Fruit fly (Drosophila melanogaster) whole organism, embryonic: Measurements from ENCODE around the gene CG31245.
A peak's percentile ranks its signal among the peaks of the same experiment; 100 is the strongest.

ENCODE experiments used
- CG1024 ChIP-seq: fragments of 200-800 bp; sonication (Bioruptor generic); IDR thresholded peaks from 2 replicates; pipeline ENCODE4 v1.3.6; 2022; ENCODE audit warnings: missing biosample characterization, missing genetic modification characterization
- CG11696 ChIP-seq: fragments of 200-800 bp; sonication (Bioruptor generic); IDR thresholded peaks from 2 replicates; pipeline ENCODE4 v1.3.6; 2022; ENCODE audit warnings: missing biosample characterization, missing genetic modification characterization
- CG12236 ChIP-seq: fragments of 200-800 bp; sonication (Bioruptor generic); optimal IDR thresholded peaks from 2 replicates; lab custom pipeline; 2016; ENCODE audit warnings: missing biosample characterization, missing genetic modification characterization
- CG12744 ChIP-seq: fragments of 200-800 bp; sonication (Bioruptor generic); optimal IDR thresholded peaks from 2 replicates; lab custom pipeline; 2016; ENCODE audit warnings: missing biosample characterization, missing genetic modification characterization
- CG12769 ChIP-seq: fragments of 200-800 bp; sonication (Bioruptor generic); optimal IDR thresholded peaks from 2 replicates; lab custom pipeline; 2019; ENCODE audit warnings: missing biosample characterization, mild to moderate bottlenecking, missing genetic modification characterization, moderate library complexity
- CG13296 ChIP-seq: fragments of 200-800 bp; sonication (Bioruptor generic); optimal IDR thresholded peaks from 3 replicates; lab custom pipeline; 2018; ENCODE audit warnings: missing biosample characterization, mild to moderate bottlenecking, missing genetic modification characterization
- CG13624 ChIP-seq: fragments of 200-800 bp; sonication (Bioruptor generic); optimal IDR thresholded peaks from 2 replicates; lab custom pipeline; 2016; ENCODE audit warnings: missing biosample characterization, missing genetic modification characterization
- CG14441 ChIP-seq: fragments of 200-800 bp; sonication (Bioruptor generic); IDR thresholded peaks from 2 replicates; pipeline ENCODE4 v1.3.6; 2022; ENCODE audit warnings: missing biosample characterization, missing genetic modification characterization
- CG1529 ChIP-seq: fragments of 200-800 bp; sonication (Bioruptor generic); optimal IDR thresholded peaks from 3 replicates; lab custom pipeline; 2018; ENCODE audit warnings: missing biosample characterization, missing genetic modification characterization
- CG15479 ChIP-seq: fragments of 200-800 bp; sonication (Bioruptor generic); optimal IDR thresholded peaks from 3 replicates; lab custom pipeline; 2019; ENCODE audit warnings: missing biosample characterization, mild to moderate bottlenecking, missing genetic modification characterization, moderate library complexity
- CG18262 ChIP-seq: fragments of 200-800 bp; optimal IDR thresholded peaks from 3 replicates; lab custom pipeline; 2019; ENCODE audit warnings: missing biosample characterization, mild to moderate bottlenecking, missing genetic modification characterization, moderate library complexity
- CG2129 ChIP-seq: fragments of 200-800 bp; sonication (Bioruptor generic); IDR thresholded peaks from 2 replicates; pipeline ENCODE4 v1.3.6; 2022; ENCODE audit warnings: missing biosample characterization, missing genetic modification characterization; ENCODE audit not compliant: partially characterized antibody
- CG2199 ChIP-seq: fragments of 200-800 bp; sonication (Bioruptor generic); IDR thresholded peaks from 3 replicates; pipeline ENCODE4 v1.3.6; 2022; ENCODE audit warnings: missing biosample characterization, missing genetic modification characterization
- CG31365 ChIP-seq: fragments of 200-800 bp; sonication (Bioruptor generic); optimal IDR thresholded peaks from 2 replicates; lab custom pipeline; 2018; ENCODE audit warnings: missing biosample characterization, mild to moderate bottlenecking, missing genetic modification characterization
- CG4424 ChIP-seq: fragments of 200-800 bp; sonication (Bioruptor generic); optimal IDR thresholded peaks from 3 replicates; lab custom pipeline; 2016; ENCODE audit warnings: missing biosample characterization, missing genetic modification characterization
- CG6683 ChIP-seq: fragments of 200-800 bp; sonication (Bioruptor generic); optimal IDR thresholded peaks from 2 replicates; lab custom pipeline; 2017; ENCODE audit warnings: missing biosample characterization, mild to moderate bottlenecking, missing genetic modification characterization, missing genetic modification reagents
- CG7745 ChIP-seq: fragments of 200-800 bp; sonication (Bioruptor generic); optimal IDR thresholded peaks from 2 replicates; lab custom pipeline; 2018; ENCODE audit warnings: missing biosample characterization, mild to moderate bottlenecking, missing genetic modification characterization, moderate library complexity
- CG8290 ChIP-seq, 3 experiments: fragments of 200-800 bp; sonication (Bioruptor generic); optimal IDR thresholded peaks; 2 replicates each; lab custom pipeline; 2016 to 2019; ENCODE audit warnings: missing biosample characterization in 3 of 3, missing genetic modification characterization in 3 of 3, mild to moderate bottlenecking in 2 of 3, moderate library complexity in 1 of 3
- CG8765 ChIP-seq: fragments of 200-800 bp; sonication (Bioruptor generic); IDR thresholded peaks from 2 replicates; pipeline ENCODE4 v1.3.6; 2022; ENCODE audit warnings: missing biosample characterization, missing genetic modification characterization
- CG9817 ChIP-seq: fragments of 200-800 bp; sonication (Bioruptor generic); optimal IDR thresholded peaks from 2 replicates; lab custom pipeline; 2018; ENCODE audit warnings: missing biosample characterization, mild to moderate bottlenecking, missing genetic modification characterization, moderate library complexity
- Dbx ChIP-seq: fragments of 200-800 bp; sonication (Bioruptor generic); IDR thresholded peaks from 3 replicates; pipeline ENCODE4 v1.3.6; 2022; ENCODE audit warnings: missing biosample characterization, missing genetic modification characterization
- Dip3 ChIP-seq: fragments of 200-800 bp; sonication (Bioruptor generic); optimal IDR thresholded peaks from 3 replicates; lab custom pipeline; 2016; ENCODE audit warnings: missing biosample characterization, missing genetic modification characterization
- E2f2 ChIP-seq: fragments of 200-800 bp; sonication (Bioruptor generic); IDR thresholded peaks from 2 replicates; pipeline ENCODE4 v1.3.6; 2022; ENCODE audit warnings: missing biosample characterization, missing genetic modification characterization
- Fer1 ChIP-seq: fragments of 200-800 bp; sonication (Bioruptor generic); optimal IDR thresholded peaks from 2 replicates; lab custom pipeline; 2017; ENCODE audit warnings: missing biosample characterization, mild to moderate bottlenecking, missing genetic modification characterization
- Gug ChIP-seq: fragments of 200-800 bp; sonication (Bioruptor generic); IDR thresholded peaks from 4 replicates; pipeline ENCODE4 v1.3.6; 2022; ENCODE audit warnings: missing biosample characterization, missing genetic modification characterization
- HmgD ChIP-seq: fragments of 200-800 bp; sonication (Bioruptor generic); optimal IDR thresholded peaks from 3 replicates; lab custom pipeline; 2016; ENCODE audit warnings: missing biosample characterization, missing genetic modification characterization
- Lim3 ChIP-seq: fragments of 200-800 bp; sonication (Bioruptor generic); IDR thresholded peaks from 2 replicates; pipeline ENCODE4 v1.3.6; 2022; ENCODE audit warnings: missing biosample characterization, missing genetic modification characterization
- Mad ChIP-seq: fragments of 200-800 bp; sonication (Bioruptor generic); optimal IDR thresholded peaks from 2 replicates; lab custom pipeline; 2016; ENCODE audit warnings: missing biosample characterization, missing genetic modification characterization
- Med ChIP-seq: fragments of 200-800 bp; sonication (Bioruptor generic); peaks from one replicate; lab custom pipeline; 2016; ENCODE audit warnings: missing biosample characterization, missing genetic modification characterization, mild to moderate bottlenecking, inconsistent platforms, moderate library complexity
- NC2β ChIP-seq: fragments of 200-800 bp; sonication (Bioruptor generic); optimal IDR thresholded peaks from 2 replicates; lab custom pipeline; 2016; ENCODE audit warnings: missing biosample characterization, missing genetic modification characterization
- Neu2 ChIP-seq: fragments of 200-800 bp; sonication (Bioruptor generic); optimal IDR thresholded peaks from 3 replicates; lab custom pipeline; 2016; ENCODE audit warnings: missing biosample characterization, missing genetic modification characterization, borderline replicate concordance
- Nf-YC ChIP-seq: fragments of 200-800 bp; optimal IDR thresholded peaks from 3 replicates; lab custom pipeline; 2019; ENCODE audit warnings: missing biosample characterization, mild to moderate bottlenecking, missing genetic modification characterization, moderate library complexity
- Poxn ChIP-seq: fragments of 200-800 bp; sonication (Bioruptor generic); IDR thresholded peaks from 2 replicates; pipeline ENCODE4 v1.3.6; 2022; ENCODE audit warnings: missing biosample characterization, missing genetic modification characterization
- aop ChIP-seq: fragments of 200-800 bp; sonication (Bioruptor generic); IDR thresholded peaks from 2 replicates; pipeline ENCODE4 v1.3.6; 2022; ENCODE audit warnings: missing biosample characterization, missing genetic modification characterization
- cas ChIP-seq: fragments of 200-800 bp; sonication (Bioruptor generic); IDR thresholded peaks from 2 replicates; pipeline ENCODE4 v1.3.6; 2022; ENCODE audit warnings: missing biosample characterization, missing genetic modification characterization
- cg ChIP-seq: fragments of 200-800 bp; sonication (Bioruptor generic); optimal IDR thresholded peaks from 3 replicates; lab custom pipeline; 2019; ENCODE audit warnings: missing biosample characterization, mild to moderate bottlenecking, missing genetic modification characterization, moderate library complexity
- fd64A ChIP-seq: fragments of 200-800 bp; sonication (Bioruptor generic); optimal IDR thresholded peaks from 3 replicates; lab custom pipeline; 2018; ENCODE audit warnings: missing biosample characterization, mild to moderate bottlenecking, missing genetic modification characterization
- gem ChIP-seq: fragments of 200-800 bp; sonication (Bioruptor generic); optimal IDR thresholded peaks from 2 replicates; lab custom pipeline; 2019; ENCODE audit warnings: missing biosample characterization, mild to moderate bottlenecking, missing genetic modification characterization, moderate library complexity
- lilli ChIP-seq: fragments of 200-800 bp; sonication (Bioruptor generic); optimal IDR thresholded peaks from 3 replicates; lab custom pipeline; 2016; ENCODE audit warnings: missing biosample characterization, missing genetic modification characterization
- nmo ChIP-seq: fragments of 200-800 bp; sonication (Bioruptor generic); optimal IDR thresholded peaks from 2 replicates; lab custom pipeline; 2018; ENCODE audit warnings: missing biosample characterization, mild to moderate bottlenecking, missing genetic modification characterization, moderate library complexity
- run ChIP-seq: fragments of 200-800 bp; sonication (Bioruptor generic); optimal IDR thresholded peaks from 3 replicates; lab custom pipeline; 2018; ENCODE audit warnings: missing biosample characterization, mild to moderate bottlenecking, missing genetic modification characterization
- sc ChIP-seq, 3 experiments: fragments of >200 bp in 2 of 3; fragments of 200-800 bp in 1 of 3; sonication (Bioruptor generic) in 1 of 3; optimal IDR thresholded peaks; 2 replicates in 2 of 3; 3 replicates in 1 of 3; lab custom pipeline; 2017; ENCODE audit warnings: mild to moderate bottlenecking in 1 of 3, missing biosample characterization in 1 of 3, missing genetic modification characterization in 1 of 3, missing genetic modification reagents in 1 of 3
- sd ChIP-seq: fragments of 200-800 bp; sonication (Bioruptor generic); optimal IDR thresholded peaks from 3 replicates; lab custom pipeline; 2018; ENCODE audit warnings: missing biosample characterization, mild to moderate bottlenecking, missing genetic modification characterization, moderate library complexity
- sens ChIP-seq: fragments of 200-800 bp; sonication (Bioruptor generic); peaks from one replicate; lab custom pipeline; 2016; ENCODE audit warnings: missing biosample characterization, missing genetic modification characterization
- sna ChIP-seq: fragments of 200-800 bp; sonication (Bioruptor generic); IDR thresholded peaks from 2 replicates; pipeline ENCODE4 v1.3.6; 2022; ENCODE audit warnings: missing biosample characterization, missing genetic modification characterization; ENCODE audit not compliant: partially characterized antibody
- sob ChIP-seq: fragments of 200-800 bp; sonication (Bioruptor generic); IDR thresholded peaks from 2 replicates; pipeline ENCODE4 v1.3.6; 2022; ENCODE audit warnings: missing biosample characterization, missing genetic modification characterization
- tll ChIP-seq, 2 experiments: fragments of 200-800 bp in 1 of 2; fragments of >200 bp in 1 of 2; sonication (Bioruptor generic) in 1 of 2; optimal IDR thresholded peaks; 2 replicates each; lab custom pipeline; 2017 to 2019; ENCODE audit warnings: missing biosample characterization in 2 of 2, missing genetic modification characterization in 2 of 2, mild to moderate bottlenecking in 1 of 2, moderate library complexity in 1 of 2
- ttk ChIP-seq: fragments of 200-800 bp; sonication (Bioruptor generic); IDR thresholded peaks from 2 replicates; pipeline ENCODE4 v2.1.2; 2022; ENCODE audit warnings: missing biosample characterization, missing genetic modification characterization
- zen ChIP-seq: fragments of 200-800 bp; sonication (Bioruptor generic); optimal IDR thresholded peaks from 3 replicates; lab custom pipeline; 2018; ENCODE audit warnings: missing biosample characterization, mild to moderate bottlenecking, missing genetic modification characterization, moderate library complexity
- zfh1 ChIP-seq: fragments of 200-800 bp; sonication (Bioruptor generic); IDR thresholded peaks from 3 replicates; pipeline ENCODE4 v1.3.6; 2022; ENCODE audit warnings: missing biosample characterization, missing genetic modification characterization

The CG31245 gene

dm6 chr3R:19339205-19339724 is 37.8 kb downstream of the CG31245 start (continued):
- peak; percentile 38 for TF ChIP-seq nmo (GFP tag; lab: Kevin White, UChicago)
- no peak for TF ChIP-seq Fer1 (GFP tag; lab: Kevin White, UChicago)
- no peak for TF ChIP-seq run (tag; lab: Kevin White, UChicago)
- no peak for TF ChIP-seq CG13296
- TF ChIP-seq cas (GFP tag; lab: Robert Waterston, UW), result no peak
- TF ChIP-seq CG1024 (GFP tag; lab: Robert Waterston, UW), result no peak
- TF ChIP-seq ttk (GFP tag; lab: Robert Waterston, UW), result no peak
- no peak for TF ChIP-seq aop (GFP tag; lab: Robert Waterston, UW)
- TF ChIP-seq CG15479, result peak; percentile 96
- no peak for TF ChIP-seq Dip3 (GFP tag; lab: Kevin White, UChicago)
- no peak for TF ChIP-seq CG11696 (GFP tag; lab: Robert Waterston, UW)
- peak; percentile 75; the same call in 2 of the 3 replicates for TF ChIP-seq zfh1 (GFP tag; lab: Robert Waterston, UW)
- TF ChIP-seq CG1529 (GFP tag; lab: Kevin White, UChicago), result no peak
- TF ChIP-seq sens, result peak; percentile 64
- TF ChIP-seq Dbx (GFP tag; lab: Robert Waterston, UW), result no peak
- TF ChIP-seq CG12769 (tag; lab: Kevin White, UChicago), result no peak
- peak; percentile 100 for TF ChIP-seq zen (tag; lab: Kevin White, UChicago)
- no peak for TF ChIP-seq CG14441 (GFP tag; lab: Robert Waterston, UW)
- TF ChIP-seq CG13624 (GFP tag; lab: Kevin White, UChicago), result no peak
- no peak for TF ChIP-seq Poxn
- TF ChIP-seq CG8290 (GFP tag; optimal IDR thresholded peaks at IDR 0.05; lab: Kevin White, UChicago), result peak; percentile 35
- no peak for TF ChIP-seq CG8290 (tag; optimal IDR thresholded peaks at IDR 0.05; lab: Kevin White, UChicago)
- no peak for TF ChIP-seq CG31365 (tag; lab: Kevin White, UChicago)
- TF ChIP-seq CG2199 (GFP tag; lab: Robert Waterston, UW), result no peak
- peak; percentile 64 for TF ChIP-seq CG18262 (tag; lab: Kevin White, UChicago)
- no peak for TF ChIP-seq cg (GFP tag; lab: Kevin White, UChicago)
- no peak for TF ChIP-seq Med (GFP tag; lab: Kevin White, UChicago)
- no peak for TF ChIP-seq Gug (GFP tag; lab: Robert Waterston, UW)
- TF ChIP-seq tll (GFP tag; optimal IDR thresholded peaks at IDR 0.05; lab: Kevin White, UChicago), result peak in 1 of 2 experiments; percentile 91
- TF ChIP-seq Nf-YC (tag; lab: Kevin White, UChicago), result no peak
- no peak for TF ChIP-seq sc (optimal IDR thresholded peaks at IDR 0.05; lab: Kevin White, UChicago)
- TF ChIP-seq sc (GFP tag; optimal IDR thresholded peaks at IDR 0.05; lab: Kevin White, UChicago), result no peak
- no peak for TF ChIP-seq CG9817 (tag; lab: Kevin White, UChicago)
- no peak for TF ChIP-seq Neu2
- no peak for TF ChIP-seq sob (GFP tag; lab: Robert Waterston, UW)
- TF ChIP-seq CG8765 (GFP tag; lab: Robert Waterston, UW), result peak; percentile 86
- no peak for TF ChIP-seq lilli (GFP tag; lab: Kevin White, UChicago)
- TF ChIP-seq sd (tag; lab: Kevin White, UChicago), result no peak
- no peak for TF ChIP-seq E2f2 (GFP tag; lab: Robert Waterston, UW)
- TF ChIP-seq CG4424 (GFP tag; lab: Kevin White, UChicago), result peak; percentile 36
- peak; percentile 60 for TF ChIP-seq gem (tag; lab: Kevin White, UChicago)
- no peak for TF ChIP-seq CG6683
- no peak for TF ChIP-seq HmgD (GFP tag; lab: Kevin White, UChicago)
- no peak for TF ChIP-seq sna (GFP tag; lab: Robert Waterston, UW)
- TF ChIP-seq CG12236, result no peak
- no peak for TF ChIP-seq CG7745
- no peak for TF ChIP-seq CG12744 (GFP tag; lab: Kevin White, UChicago)
- no peak for TF ChIP-seq fd64A (GFP tag; lab: Kevin White, UChicago)
- no peak for TF ChIP-seq Lim3 (GFP tag; lab: Robert Waterston, UW)
- no peak for TF ChIP-seq CG2129 (GFP tag; lab: Robert Waterston, UW)
- no peak for TF ChIP-seq Mad
- TF ChIP-seq NC2β (GFP tag; lab: Kevin White, UChicago), result no peak
